Worm (Caenorhabditis elegans) whole organism, L4 larva: ENCODE results near the gene C50D2.6.

Source experiments
- Y105C5A.15 ChIP-seq: fragments of 200-800 bp; sonication (Bioruptor generic); IDR thresholded peaks from 2 replicates; pipeline ENCODE4 v1.3.6; 2022; ENCODE audit warnings: missing genetic modification characterization, missing compliant biosample characterization
- Y48G9A.11 ChIP-seq: fragments of 200-800 bp; sonication (Bioruptor generic); IDR thresholded peaks from 2 replicates; pipeline ENCODE4 v1.3.6; 2022; ENCODE audit warnings: missing genetic modification reagents, missing genetic modification characterization, missing compliant biosample characterization
- ZK337.2 ChIP-seq: fragments of 200-800 bp; sonication (Bioruptor generic); IDR thresholded peaks from 2 replicates; pipeline ENCODE4 v1.3.6; 2022; ENCODE audit warnings: missing genetic modification reagents, missing genetic modification characterization, missing compliant biosample characterization
- aha-1 ChIP-seq: fragments of 150-350 bp; peaks from one replicate; lab custom pipeline; 2014; ENCODE audit warnings: missing biosample characterization, missing genetic modification characterization
- ama-1 ChIP-seq: fragments of 150-350 bp; optimal IDR thresholded peaks from 2 replicates; lab custom pipeline; 2014; ENCODE audit warnings: inconsistent platforms, mixed read lengths
- ceh-20 ChIP-seq: fragments of 200-800 bp; sonication (Bioruptor generic); IDR thresholded peaks from 2 replicates; pipeline ENCODE4 v1.3.6; 2022; ENCODE audit warnings: missing genetic modification reagents, missing genetic modification characterization, missing compliant biosample characterization
- ceh-28 ChIP-seq: fragments of 150-350 bp; optimal IDR thresholded peaks from 2 replicates; lab custom pipeline; 2014; ENCODE audit warnings: missing biosample characterization, missing genetic modification reagents, missing genetic modification characterization
- daf-16 ChIP-seq, 3 experiments: sonication (generic microtip); optimal IDR thresholded peaks; 2 replicates each; lab custom pipeline; 2016 to 2017; ENCODE audit warnings: missing genetic modification characterization in 3 of 3, missing genetic modification reagents in 3 of 3, mild to moderate bottlenecking in 2 of 3, missing compliant biosample characterization in 2 of 3, missing biosample characterization in 1 of 3, moderate library complexity in 1 of 3
- daf-19 ChIP-seq: fragments of 200-800 bp; sonication (Bioruptor generic); conservative IDR thresholded peaks from 2 replicates; pipeline ENCODE4 v1.3.6; 2022; ENCODE audit warnings: missing genetic modification characterization, missing compliant biosample characterization
- daf-8 ChIP-seq: fragments of 200-800 bp; sonication (Bioruptor generic); IDR thresholded peaks from 2 replicates; pipeline ENCODE4 v1.3.6; 2022; ENCODE audit warnings: missing genetic modification characterization, missing compliant biosample characterization
- dmd-8 ChIP-seq: fragments of 200-800 bp; sonication (Bioruptor generic); IDR thresholded peaks from 2 replicates; pipeline ENCODE4 v1.3.6; 2022; ENCODE audit warnings: missing genetic modification characterization, missing compliant biosample characterization
- dve-1 ChIP-seq: sonication (generic microtip); optimal IDR thresholded peaks from 2 replicates; lab custom pipeline; 2017; ENCODE audit warnings: antibody characterized with exemption, mild to moderate bottlenecking, missing genetic modification characterization, missing compliant biosample characterization; ENCODE audit not compliant: insufficient read depth
- fkh-10 ChIP-seq: fragments of 150-350 bp; optimal IDR thresholded peaks from 2 replicates; lab custom pipeline; 2014; ENCODE audit warnings: missing biosample characterization, missing genetic modification reagents, missing genetic modification characterization
- hif-1 ChIP-seq, 2 experiments: sonication (generic microtip); optimal IDR thresholded peaks; 2 replicates each; lab custom pipeline; 2016 to 2017; ENCODE audit warnings: missing compliant biosample characterization in 2 of 2, missing genetic modification characterization in 2 of 2, missing genetic modification reagents in 2 of 2, missing genotype in 2 of 2, mild to moderate bottlenecking in 1 of 2
- hlh-11 ChIP-seq: fragments of 200-800 bp; sonication (Bioruptor generic); optimal IDR thresholded peaks from 2 replicates; lab custom pipeline; 2018; ENCODE audit warnings: mild to moderate bottlenecking, missing genetic modification characterization, missing compliant biosample characterization
- hlh-30 ChIP-seq: sonication (generic microtip); optimal IDR thresholded peaks from 2 replicates; lab custom pipeline; 2017; ENCODE audit warnings: antibody characterized with exemption, mild to moderate bottlenecking, missing genetic modification characterization, missing compliant biosample characterization; ENCODE audit not compliant: insufficient read depth
- hmg-1.1 ChIP-seq: fragments of 200-800 bp; sonication (Bioruptor generic); IDR thresholded peaks from 2 replicates; pipeline ENCODE4 v1.3.6; 2022; ENCODE audit warnings: missing genetic modification reagents, missing genetic modification characterization, missing compliant biosample characterization
- lim-7 ChIP-seq: fragments of 200-800 bp; sonication (Bioruptor generic); IDR thresholded peaks from 2 replicates; pipeline ENCODE4 v1.3.6; 2022; ENCODE audit warnings: missing genetic modification characterization, missing compliant biosample characterization
- lin-39 ChIP-seq: fragments of 150-350 bp; optimal IDR thresholded peaks from 2 replicates; lab custom pipeline; 2014; ENCODE audit warnings: missing biosample characterization, missing genetic modification reagents, missing genetic modification characterization
- mes-2 ChIP-seq: sonication (generic microtip); optimal IDR thresholded peaks from 2 replicates; lab custom pipeline; 2016; ENCODE audit warnings: missing genotype, mild to moderate bottlenecking, missing genetic modification characterization, missing compliant biosample characterization; ENCODE audit not compliant: poor library complexity, severe bottlenecking
- mxl-2 ChIP-seq: fragments of 200-800 bp; sonication (Bioruptor generic); conservative IDR thresholded peaks from 2 replicates; pipeline ENCODE4 v1.3.6; 2022; ENCODE audit warnings: missing genetic modification reagents, missing genetic modification characterization, missing compliant biosample characterization
- mxl-3 ChIP-seq: fragments of 200-800 bp; sonication (Bioruptor generic); optimal IDR thresholded peaks from 2 replicates; lab custom pipeline; 2018; ENCODE audit warnings: mild to moderate bottlenecking, missing genetic modification characterization, missing compliant biosample characterization
- nhr-102 ChIP-seq: sonication (generic microtip); optimal IDR thresholded peaks from 2 replicates; lab custom pipeline; 2016; ENCODE audit warnings: mild to moderate bottlenecking, missing genetic modification characterization, moderate library complexity, missing compliant biosample characterization
- nhr-111 ChIP-seq: fragments of 200-800 bp; sonication (Bioruptor generic); optimal IDR thresholded peaks from 2 replicates; lab custom pipeline; 2018; ENCODE audit warnings: mild to moderate bottlenecking, missing genetic modification characterization, missing compliant biosample characterization
- nhr-237 ChIP-seq: sonication (generic microtip); optimal IDR thresholded peaks from 2 replicates; lab custom pipeline; 2017; ENCODE audit warnings: missing biosample characterization, missing genetic modification characterization
- nhr-28 ChIP-seq: fragments of 150-350 bp; optimal IDR thresholded peaks from 2 replicates; lab custom pipeline; 2014; ENCODE audit warnings: missing biosample characterization, missing genetic modification characterization
- nhr-42 ChIP-seq: fragments of 200-800 bp; sonication (Bioruptor generic); IDR thresholded peaks from 2 replicates; pipeline ENCODE4 v1.3.6; 2022; ENCODE audit warnings: missing genetic modification characterization, missing compliant biosample characterization
- nhr-6 ChIP-seq: fragments of 150-350 bp; optimal IDR thresholded peaks from 2 replicates; lab custom pipeline; 2014; ENCODE audit warnings: missing biosample characterization, missing genetic modification characterization
- pha-4 ChIP-seq, 2 experiments: fragments of 150-350 bp in 1 of 2; fragments of 200-800 bp in 1 of 2; sonication (Bioruptor generic) in 1 of 2; IDR thresholded peaks in 1 of 2; optimal IDR thresholded peaks in 1 of 2; 2 replicates each; pipeline versions ENCODE4 v1.3.6 to Lab custom; 2014 to 2022; ENCODE audit warnings: missing genetic modification characterization in 2 of 2, missing genetic modification reagents in 2 of 2, missing biosample characterization in 1 of 2, missing compliant biosample characterization in 1 of 2
- php-3 ChIP-seq: fragments of 200-800 bp; sonication (Bioruptor generic); IDR thresholded peaks from 2 replicates; pipeline ENCODE4 v1.3.6; 2022; ENCODE audit warnings: missing genetic modification reagents, missing genetic modification characterization, missing compliant biosample characterization
- pqm-1 ChIP-seq: sonication (generic microtip); optimal IDR thresholded peaks from 2 replicates; lab custom pipeline; 2017; ENCODE audit warnings: missing biosample characterization, missing genetic modification characterization
- saeg-2 ChIP-seq: fragments of 200-800 bp; sonication (Bioruptor generic); IDR thresholded peaks from 2 replicates; pipeline ENCODE4 v1.3.6; 2022; ENCODE audit warnings: missing genetic modification reagents, missing genetic modification characterization, missing compliant biosample characterization
- spr-1 ChIP-seq: sonication (generic microtip); optimal IDR thresholded peaks from 2 replicates; lab custom pipeline; 2016; ENCODE audit warnings: mild to moderate bottlenecking, missing genetic modification characterization, missing compliant biosample characterization
- spr-3 ChIP-seq: fragments of 200-800 bp; sonication (Bioruptor generic); optimal IDR thresholded peaks from 2 replicates; lab custom pipeline; 2018; ENCODE audit warnings: mild to moderate bottlenecking, missing genetic modification characterization, missing compliant biosample characterization
- tag-97 ChIP-seq: fragments of 200-800 bp; sonication (Bioruptor generic); IDR thresholded peaks from 2 replicates; pipeline ENCODE4 v1.3.6; 2022; ENCODE audit warnings: missing genetic modification characterization, missing compliant biosample characterization
- zip-2 ChIP-seq: fragments of 150-350 bp; optimal IDR thresholded peaks from 2 replicates; lab custom pipeline; 2014; ENCODE audit warnings: missing biosample characterization, missing genetic modification characterization

C50D2.6 gene

ce11 chrII:122008-122407, 37.8 kb downstream of the C50D2.6 start:
- TF ChIP-seq aha-1, result peak; percentile 31
- TF ChIP-seq hlh-30 (tag; lab: Kevin White, UChicago), result peak; percentile 39
- TF ChIP-seq ceh-20 (GFP tag; lab: Robert Waterston, UW), result no peak
- TF ChIP-seq hlh-11, result peak; percentile 11
- TF ChIP-seq dve-1 (tag; lab: Kevin White, UChicago), result peak; percentile 15
- TF ChIP-seq nhr-28, result peak; percentile 9

ce11 chrII:122494-122893, 38.3 kb downstream of the C50D2.6 start:
- TF ChIP-seq nhr-102 (tag; lab: Kevin White, UChicago) (no peak), ceh-28 (tag; lab: Kevin White, UChicago) (no peak), nhr-42 (GFP tag; lab: Robert Waterston, UW) (no peak), daf-16 (GFP tag; optimal IDR thresholded peaks at IDR 0.05; lab: Kevin White, UChicago) (no peak), daf-16 (tag; optimal IDR thresholded peaks at IDR 0.05; lab: Kevin White, UChicago) (peak; percentile 47), nhr-237 (tag; lab: Kevin White, UChicago) (no peak), pha-4 (GFP tag; IDR thresholded peaks at IDR 0.05; lab: Robert Waterston, UW) (no peak), pha-4 (tag; optimal IDR thresholded peaks at IDR 0.05; lab: Kevin White, UChicago) (no peak), fkh-10 (GFP tag; lab: Kevin White, UChicago) (no peak), daf-19 (no peak), tag-97 (GFP tag; lab: Robert Waterston, UW) (no peak), ZK337.2 (GFP tag; lab: Robert Waterston, UW) (no peak), hif-1 (tag; optimal IDR thresholded peaks at IDR 0.05; lab: Kevin White, UChicago) (no peak), spr-1 (tag; lab: Kevin White, UChicago) (no peak), Y105C5A.15 (GFP tag; lab: Robert Waterston, UW) (no peak), hmg-1.1 (no peak), saeg-2 (GFP tag; lab: Robert Waterston, UW) (no peak), nhr-6 (tag; lab: Kevin White, UChicago) (peak; percentile 0), spr-3 (no peak), zip-2 (tag; lab: Kevin White, UChicago) (no peak), mxl-2 (GFP tag; lab: Robert Waterston, UW) (no peak), daf-8 (no peak), pqm-1 (tag; lab: Kevin White, UChicago) (peak; percentile 79), nhr-28 (peak; percentile 78), lin-39 (tag; lab: Kevin White, UChicago) (no peak), ceh-20 (GFP tag; lab: Robert Waterston, UW) (no peak), php-3 (no peak)

ce11 chrII:124904-125303, 40.7 kb downstream of the C50D2.6 start, which contains the start of gene nmur-2:
TSS of gene nmur-2 (minus strand) at chrII:125004.
- TF ChIP-seq tag-97 (GFP tag; lab: Robert Waterston, UW) (no peak), mxl-2 (GFP tag; lab: Robert Waterston, UW) (no peak), Y48G9A.11 (GFP tag; lab: Robert Waterston, UW) (no peak), pha-4 (GFP tag; IDR thresholded peaks at IDR 0.05; lab: Robert Waterston, UW) (no peak), pha-4 (tag; optimal IDR thresholded peaks at IDR 0.05; lab: Kevin White, UChicago) (no peak), mes-2 (tag; lab: Kevin White, UChicago) (no peak), ama-1 (lab: Kevin White, UChicago) (no peak), dmd-8 (GFP tag; lab: Robert Waterston, UW) (no peak), lim-7 (GFP tag; lab: Robert Waterston, UW) (no peak), nhr-111 (GFP tag; lab: Kevin White, UChicago) (no peak), mxl-3 (GFP tag; lab: Kevin White, UChicago) (no peak)
